Worm (Caenorhabditis elegans) whole organism, mixed stage, embryonic: Measurements from ENCODE around the gene ZK1010.8.

Experiments used
- ces-1 ChIP-seq: fragments of 150-350 bp; optimal IDR thresholded peaks from 2 replicates; lab custom pipeline; 2014; ENCODE audit warnings: missing biosample characterization, missing genetic modification reagents, missing genetic modification characterization
- mep-1 ChIP-seq: fragments of 150-350 bp; optimal IDR thresholded peaks from 2 replicates; lab custom pipeline; 2017; ENCODE audit warnings: missing biosample characterization, missing genetic modification reagents, missing genetic modification characterization, inconsistent platforms
- nhr-28 ChIP-seq: fragments of 150-350 bp; optimal IDR thresholded peaks from 2 replicates; lab custom pipeline; 2014; ENCODE audit warnings: missing biosample characterization, missing genetic modification characterization
- nhr-76 ChIP-seq: sonication (generic microtip); optimal IDR thresholded peaks from 2 replicates; lab custom pipeline; 2017; ENCODE audit warnings: missing biosample characterization, missing genetic modification characterization
- unc-39 ChIP-seq: fragments of 150-350 bp; optimal IDR thresholded peaks from 2 replicates; lab custom pipeline; 2014; ENCODE audit warnings: missing biosample characterization, missing genetic modification characterization
- unc-62 ChIP-seq: fragments of 150-350 bp; optimal IDR thresholded peaks from 2 replicates; lab custom pipeline; 2014; ENCODE audit warnings: missing biosample characterization, missing genetic modification reagents, missing genetic modification characterization
- ztf-11 ChIP-seq: fragments of 150-350 bp; optimal IDR thresholded peaks from 2 replicates; lab custom pipeline; 2014; ENCODE audit warnings: missing biosample characterization, missing genetic modification characterization

- TF ChIP-seq mep-1 (tag; lab: Kevin White, UChicago) = no peak
- TF ChIP-seq unc-62 (GFP tag; lab: Kevin White, UChicago) = no peak
- no peak for TF ChIP-seq ces-1 (GFP tag; lab: Kevin White, UChicago)
- TF ChIP-seq nhr-28 (tag; lab: Kevin White, UChicago) = no peak
- TF ChIP-seq ztf-11 (tag; lab: Kevin White, UChicago) = no peak
- no peak for TF ChIP-seq nhr-76 (tag; lab: Kevin White, UChicago)
- TF ChIP-seq unc-39 (tag; lab: Kevin White, UChicago) = no peak
Measured at ce11 chrIII:12998252-12998651, 2.2 kb downstream of the ZK1010.8 start.
